Worm (Caenorhabditis elegans): ENCODE measurements around the gene unc-3.
A peak's percentile ranks its signal among the peaks of the same experiment; 100 is the strongest.

DNA sequence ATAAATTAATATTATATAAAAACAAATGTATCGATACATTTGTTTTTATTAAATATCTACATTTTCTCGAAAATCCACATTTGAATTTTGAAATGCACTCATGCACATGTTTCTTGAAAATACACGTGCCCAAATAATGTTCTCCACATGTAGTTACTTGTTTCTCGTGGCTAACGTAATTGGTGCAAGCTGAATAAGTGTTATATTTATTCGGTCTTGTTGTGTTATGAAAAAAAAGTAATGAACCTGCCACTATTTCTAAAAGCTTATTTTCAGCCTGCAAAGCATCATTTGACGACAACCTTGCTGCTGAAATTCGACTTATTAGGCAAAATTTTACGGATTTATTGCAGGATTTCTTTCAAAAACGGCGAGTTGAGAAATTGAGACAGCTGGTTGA is 40.1 kb downstream of the unc-3 start:
- TF ChIP-seq him-1 (tag; optimal IDR thresholded peaks at IDR 0.05) (no peak), pbrm-1 (GFP tag; IDR thresholded peaks at IDR 0.05) (no peak), lin-40 (tag; optimal IDR thresholded peaks at IDR 0.05) (peak; percentile 92), cebp-1 (GFP tag; IDR thresholded peaks at IDR 0.05) (no peak), cebp-1 (tag; optimal IDR thresholded peaks at IDR 0.05) (peak; percentile 56), rec-8 (tag; optimal IDR thresholded peaks at IDR 0.05) (no peak)
